Fruit fly (Drosophila melanogaster): ENCODE data around the gene ex.

The ex gene

DNA sequence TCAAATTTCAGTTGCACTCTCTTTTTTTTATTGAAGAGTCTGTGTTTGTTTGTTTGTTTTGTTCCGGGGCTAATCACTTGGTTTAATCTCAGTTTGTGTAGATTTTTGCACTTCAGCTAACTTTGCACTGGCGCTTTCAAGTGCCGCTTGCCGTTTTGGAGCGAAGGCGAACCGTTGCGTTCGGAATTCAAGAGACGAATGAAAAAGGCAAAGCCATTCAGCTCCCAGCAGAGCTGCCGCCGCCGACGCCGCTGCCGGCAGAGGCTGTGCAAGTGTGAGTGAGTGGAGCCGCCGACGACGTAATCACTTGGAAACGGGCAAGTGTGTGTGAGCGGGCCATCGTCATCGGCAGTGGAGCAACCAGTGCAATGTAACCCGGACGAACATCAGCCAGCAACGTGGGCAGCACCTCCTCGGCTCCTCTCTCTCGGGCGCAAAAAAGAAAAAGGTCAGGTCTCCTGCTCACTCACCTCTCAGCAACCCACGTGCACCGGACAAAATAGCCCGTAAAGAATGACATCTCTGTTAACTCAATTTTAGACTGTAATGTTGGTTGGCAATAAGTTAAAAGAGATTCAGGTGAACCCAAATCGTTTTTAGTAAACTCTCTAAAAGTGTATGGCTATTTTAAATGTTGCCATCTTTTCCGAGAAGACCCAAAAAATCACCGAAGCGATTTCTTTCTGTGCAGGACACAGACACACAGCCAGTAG is 48.6 kb downstream of the ex start, which contains the start of gene cbt (continued):
- TF ChIP-seq HmgD (GFP tag; optimal IDR thresholded peaks at IDR 0.05) (peak; percentile 97), disco-r (GFP tag; optimal IDR thresholded peaks at IDR 0.05) (peak; percentile 96), stc (GFP tag; IDR thresholded peaks at IDR 0.05) (no peak), Myb (GFP tag; optimal IDR thresholded peaks at IDR 0.05) (peak; percentile 92), zen (tag; optimal IDR thresholded peaks at IDR 0.05) (peak; percentile 94), Doc2 (GFP tag; IDR thresholded peaks at IDR 0.05) (no peak), CG7987 (GFP tag; optimal IDR thresholded peaks at IDR 0.05) (peak; percentile 80), Sox102F (GFP tag; optimal IDR thresholded peaks at IDR 0.05) (peak; percentile 98), so (GFP tag; IDR thresholded peaks at IDR 0.05) (no peak), CG12155 (GFP tag; optimal IDR thresholded peaks at IDR 0.05) (peak; percentile 95), CG2889 (GFP tag; IDR thresholded peaks at IDR 0.05) (no peak), ap (GFP tag; IDR thresholded peaks at IDR 0.05) (no peak), CG3847 (GFP tag; IDR thresholded peaks at IDR 0.05) (no peak), br (optimal IDR thresholded peaks at IDR 0.05) (no peak), Ada2b (GFP tag; IDR thresholded peaks at IDR 0.05) (no peak), Med (GFP tag) (peak; percentile 100), ssp (GFP tag; IDR thresholded peaks at IDR 0.05) (no peak), sug (tag; optimal IDR thresholded peaks at IDR 0.05) (peak; percentile 95), Stat92E (GFP tag; optimal IDR thresholded peaks at IDR 0.05) (peak in 1 of 3 experiments; percentile 87), CG11504 (tag; optimal IDR thresholded peaks at IDR 0.05) (peak; percentile 96), CG18011 (GFP tag; optimal IDR thresholded peaks at IDR 0.05) (peak; percentile 87), ttk (GFP tag; IDR thresholded peaks at IDR 0.05) (no peak), CG6272 (GFP tag; IDR thresholded peaks at IDR 0.05) (peak; percentile 95), CG6254 (GFP tag; optimal IDR thresholded peaks at IDR 0.05) (peak; percentile 94), ken (GFP tag; IDR thresholded peaks at IDR 0.05) (no peak), zen2 (GFP tag; IDR thresholded peaks at IDR 0.05; ENCODE audit: partially characterized antibody) (no peak), Ptx1 (GFP tag; IDR thresholded peaks at IDR 0.05) (no peak), CG11560 (tag; IDR thresholded peaks at IDR 0.05) (no peak), CG17328 (GFP tag; IDR thresholded peaks at IDR 0.05) (no peak), tin (GFP tag; optimal IDR thresholded peaks at IDR 0.05) (peak; percentile 97), seq (GFP tag; IDR thresholded peaks at IDR 0.05) (no peak), da (GFP tag; optimal IDR thresholded peaks at IDR 0.05) (peak; percentile 96), Dll (GFP tag; IDR thresholded peaks at IDR 0.05; ENCODE audit: partially characterized antibody) (no peak), wek (GFP tag; optimal IDR thresholded peaks at IDR 0.05) (peak; percentile 86), pzg (GFP tag; optimal IDR thresholded peaks at IDR 0.05) (peak; percentile 30), CG18476 (GFP tag; optimal IDR thresholded peaks at IDR 0.05) (peak; percentile 95), Vsx1 (GFP tag; optimal IDR thresholded peaks at IDR 0.05) (peak; percentile 89), kay (GFP tag; optimal IDR thresholded peaks at IDR 0.05) (peak; percentile 94), GATAe (GFP tag; conservative IDR thresholded peaks at IDR 0.05) (no peak), Oli (tag; optimal IDR thresholded peaks at IDR 0.05) (peak; percentile 98), CG11247 (GFP tag; IDR thresholded peaks at IDR 0.05) (no peak), Six4 (GFP tag; optimal IDR thresholded peaks at IDR 0.05) (peak; percentile 97), unpg (GFP tag; optimal IDR thresholded peaks at IDR 0.05) (peak; percentile 98), bowl (GFP tag; IDR thresholded peaks at IDR 0.05) (no peak), CG12236 (GFP tag; optimal IDR thresholded peaks at IDR 0.05) (peak; percentile 96), CG3995 (GFP tag; optimal IDR thresholded peaks at IDR 0.05) (peak; percentile 75), CG4820 (GFP tag; optimal IDR thresholded peaks at IDR 0.05) (peak; percentile 97), mam (GFP tag; optimal IDR thresholded peaks at IDR 0.05) (peak; percentile 98), kah (GFP tag; optimal IDR thresholded peaks at IDR 0.05) (peak; percentile 80), exex (tag; optimal IDR thresholded peaks at IDR 0.05) (peak; percentile 89), ro (GFP tag; IDR thresholded peaks at IDR 0.05) (no peak)
